ENCODE assay signal across 2 fruit fly cellular contexts in genomic region chr3R:16815728-16816127, dm6.
TF ChIP-seq lines count a peak whose summit lies in the region.

No protein-coding gene starts in this region.

- TF ChIP-seq CTCF in whole organism, embryonic (GFP tag; optimal IDR thresholded peaks at IDR 0.05; lab: Kevin White, UChicago): no peak

TF ChIP-seq in whole organism, embryonic, 481 proteins besides CTCF, POLR2A, EP300 and RAD21:
- TF ChIP-seq Adf1 (GFP tag; IDR thresholded peaks at IDR 0.05; lab: Robert Waterston, UW): peak; percentile 29; the same call in 1 of the 2 replicates
- TF ChIP-seq cwo (GFP tag; optimal IDR thresholded peaks at IDR 0.05; lab: Kevin White, UChicago): no peak
- TF ChIP-seq zfh1 (GFP tag; IDR thresholded peaks at IDR 0.05; lab: Robert Waterston, UW): 0 out of 3 replicates have a peak, but pooled peaks have one; percentile 31
- TF ChIP-seq phol (tag; optimal IDR thresholded peaks at IDR 0.05; lab: Kevin White, UChicago): peak; percentile 25
- peak; percentile 56 for TF ChIP-seq ewg (GFP tag; optimal IDR thresholded peaks at IDR 0.05; lab: Kevin White, UChicago)
- TF ChIP-seq CG1832 (GFP tag; optimal IDR thresholded peaks at IDR 0.05; lab: Kevin White, UChicago): peak; percentile 50
- TF ChIP-seq CG10321 (GFP tag; IDR thresholded peaks at IDR 0.05; lab: Robert Waterston, UW): peak; percentile 82
- TF ChIP-seq CG15479 (GFP tag; optimal IDR thresholded peaks at IDR 0.05; lab: Kevin White, UChicago): peak; percentile 53
- no peak for TF ChIP-seq grau (tag; optimal IDR thresholded peaks at IDR 0.05; lab: Kevin White, UChicago)
- no peak for TF ChIP-seq HmgZ (tag; optimal IDR thresholded peaks at IDR 0.05; lab: Kevin White, UChicago)
- peak; percentile 91 for TF ChIP-seq z (GFP tag; IDR thresholded peaks at IDR 0.05; lab: Robert Waterston, UW)
- peak in 1 of 2 experiments; percentile 3 for TF ChIP-seq tll (GFP tag; optimal IDR thresholded peaks at IDR 0.05; lab: Kevin White, UChicago)
- TF ChIP-seq crol (GFP tag; IDR thresholded peaks at IDR 0.05; lab: Robert Waterston, UW): peak; percentile 70
- TF ChIP-seq sd (tag; optimal IDR thresholded peaks at IDR 0.05; lab: Kevin White, UChicago): peak; percentile 13
- TF ChIP-seq Nf-YC (tag; optimal IDR thresholded peaks at IDR 0.05; lab: Kevin White, UChicago): peak; percentile 79
- no peak for TF ChIP-seq gcm (GFP tag; optimal IDR thresholded peaks at IDR 0.05; lab: Kevin White, UChicago)
- TF ChIP-seq nerfin-1 (tag; optimal IDR thresholded peaks at IDR 0.05; lab: Kevin White, UChicago): peak; percentile 34
- no peak for TF ChIP-seq pzg (GFP tag; optimal IDR thresholded peaks at IDR 0.05; lab: Kevin White, UChicago)
- TF ChIP-seq Pdp1 (GFP tag; optimal IDR thresholded peaks at IDR 0.05; lab: Kevin White, UChicago): no peak
- TF ChIP-seq Nf-YB (GFP tag; optimal IDR thresholded peaks at IDR 0.05; lab: Kevin White, UChicago): peak; percentile 74
- peak; percentile 88 for TF ChIP-seq seq (GFP tag; IDR thresholded peaks at IDR 0.05; lab: Robert Waterston, UW)
- peak; percentile 2 for TF ChIP-seq sqz (GFP tag; optimal IDR thresholded peaks at IDR 0.05; lab: Kevin White, UChicago)
- TF ChIP-seq CG11504 (tag; optimal IDR thresholded peaks at IDR 0.05; lab: Kevin White, UChicago): no peak
- peak; percentile 54 for TF ChIP-seq Med (GFP tag; lab: Kevin White, UChicago)
- 0 out of 2 replicates have a peak, but pooled peaks have one; percentile 7 for TF ChIP-seq CG9932 (GFP tag; IDR thresholded peaks at IDR 0.05; lab: Robert Waterston, UW)
- no peak for TF ChIP-seq Dip3 (GFP tag; optimal IDR thresholded peaks at IDR 0.05; lab: Kevin White, UChicago)
- TF ChIP-seq Rfx (GFP tag; IDR thresholded peaks at IDR 0.05; lab: Robert Waterston, UW): peak; percentile 21; the same call in 1 of the 2 replicates
- no peak for TF ChIP-seq CG1233 (GFP tag; optimal IDR thresholded peaks at IDR 0.05; lab: Kevin White, UChicago)
- TF ChIP-seq abd-A (tag; optimal IDR thresholded peaks at IDR 0.05; lab: Kevin White, UChicago): peak; percentile 100
- TF ChIP-seq zen2 (GFP tag; IDR thresholded peaks at IDR 0.05; lab: Robert Waterston, UW; ENCODE audit: partially characterized antibody): 0 out of 3 replicates have a peak, but pooled peaks have one; percentile 7
TF ChIP-seq in whole organism, embryonic: peak in this region for 21.

TF ChIP-seq in whole organism, prepupa, 60 proteins besides CTCF, POLR2A, EP300 and RAD21:
- peak; percentile 35 for TF ChIP-seq svp (GFP tag; lab: Kevin White, UChicago)
- TF ChIP-seq CG11902 (GFP tag; optimal IDR thresholded peaks at IDR 0.05; lab: Kevin White, UChicago): no peak
- TF ChIP-seq CG7368 (GFP tag; optimal IDR thresholded peaks at IDR 0.05; lab: Kevin White, UChicago): peak; percentile 15
- TF ChIP-seq CG15336 (GFP tag; IDR thresholded peaks at IDR 0.05; lab: Robert Waterston, UW): no peak
TF ChIP-seq in whole organism, prepupa: peak in this region for 2.
